Worm (Caenorhabditis elegans): Measurements from ENCODE around the gene F43B10.1.

Gene F43B10.1

DNA sequence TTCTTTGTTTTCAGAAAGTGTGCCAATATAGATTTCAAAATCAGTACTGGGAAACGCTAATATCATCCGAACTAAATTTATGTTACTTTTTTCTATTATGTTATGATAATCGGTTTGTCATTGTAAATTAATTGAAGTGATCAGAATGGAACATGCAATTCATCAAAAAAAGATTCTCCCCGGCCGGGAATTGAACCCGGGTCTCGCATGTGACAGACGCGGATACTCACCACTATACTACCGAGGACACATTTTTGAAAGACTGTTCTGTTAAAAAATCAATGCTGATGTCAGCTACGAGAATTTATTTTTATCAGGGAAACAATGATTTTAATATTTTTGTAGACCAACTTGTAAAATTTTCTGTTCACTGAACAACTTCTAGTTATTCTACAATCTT is 43.5 kb downstream of the F43B10.1 start (continued):
- TF ChIP-seq snpc-4 (GFP tag; optimal IDR thresholded peaks at IDR 0.05) (peak; percentile 61), snpc-4 (tag; optimal IDR thresholded peaks at IDR 0.05) (peak in 3 of 4 experiments; percentile 34 to 76 (median 49)), egl-44 (GFP tag; IDR thresholded peaks at IDR 0.05) (peak; percentile 65; the same call in 1 of the 2 replicates), snpc-3.4 (tag; optimal IDR thresholded peaks at IDR 0.05) (peak; percentile 61), bed-2 (GFP tag; IDR thresholded peaks at IDR 0.05) (peak; percentile 52; the same call in 1 of the 2 replicates), attf-5 (GFP tag; optimal IDR thresholded peaks at IDR 0.05) (peak; percentile 43), nhr-179 (tag; optimal IDR thresholded peaks at IDR 0.05) (peak; percentile 8), F49E8.2 (tag; optimal IDR thresholded peaks at IDR 0.05; ENCODE audit: insufficient read depth) (no peak), Y95B8A.8 (GFP tag; IDR thresholded peaks at IDR 0.05) (no peak), Y79H2A.3 (GFP tag; conservative IDR thresholded peaks at IDR 0.05) (no peak), hrde-1 (tag; optimal IDR thresholded peaks at IDR 0.05; ENCODE audit: borderline replicate concordance) (peak; percentile 62), ztf-22 (GFP tag; optimal IDR thresholded peaks at IDR 0.05) (no peak), madf-3 (GFP tag; IDR thresholded peaks at IDR 0.05) (no peak), T26A5.8 (tag; optimal IDR thresholded peaks at IDR 0.05) (peak; percentile 24), mxl-1 (tag; optimal IDR thresholded peaks at IDR 0.05) (peak; percentile 60), ceh-100 (GFP tag; IDR thresholded peaks at IDR 0.05) (no peak), lin-26 (GFP tag; IDR thresholded peaks at IDR 0.05) (peak; percentile 94), xnd-1 (tag; optimal IDR thresholded peaks at IDR 0.05) (no peak), unc-62 (GFP tag; optimal IDR thresholded peaks at IDR 0.05) (no peak), mes-4 (tag; optimal IDR thresholded peaks at IDR 0.05) (peak; percentile 33), F52B5.7 (tag; optimal IDR thresholded peaks at IDR 0.05) (peak; percentile 33), tlf-1 (GFP tag; optimal IDR thresholded peaks at IDR 0.05) (peak; percentile 30), cebp-2 (GFP tag; IDR thresholded peaks at IDR 0.05) (0 out of 2 replicates have a peak, but pooled peaks have one; percentile 74), ama-1 (optimal IDR thresholded peaks at IDR 0.05) (no peak), ama-1 (GFP tag; optimal IDR thresholded peaks at IDR 0.05) (peak in 1 of 2 experiments; percentile 56), nhr-90 (tag; optimal IDR thresholded peaks at IDR 0.05) (peak; percentile 70), Y67H2A.10 (GFP tag; conservative IDR thresholded peaks at IDR 0.05) (no peak), ceh-27 (GFP tag; optimal IDR thresholded peaks at IDR 0.05) (peak; percentile 16), mel-28 (tag; optimal IDR thresholded peaks at IDR 0.05; ENCODE audit: borderline replicate concordance) (no peak), K12H6.12 (tag; optimal IDR thresholded peaks at IDR 0.05) (no peak), aptf-2 (GFP tag; conservative IDR thresholded peaks at IDR 0.05) (no peak), lin-35 (GFP tag; optimal IDR thresholded peaks at IDR 0.05) (no peak), ztf-18 (tag; optimal IDR thresholded peaks at IDR 0.05) (peak; percentile 63), egrh-3 (GFP tag; IDR thresholded peaks at IDR 0.05) (no peak), fkh-3 (tag; optimal IDR thresholded peaks at IDR 0.05) (no peak), madf-6 (GFP tag; IDR thresholded peaks at IDR 0.05) (0 out of 2 replicates have a peak, but pooled peaks have one; percentile 16), attf-6 (GFP tag; IDR thresholded peaks at IDR 0.05) (0 out of 2 replicates have a peak, but pooled peaks have one; percentile 22), sea-2 (GFP tag; IDR thresholded peaks at IDR 0.05) (no peak), sdz-38 (tag; optimal IDR thresholded peaks at IDR 0.05) (no peak), madf-10 (tag; optimal IDR thresholded peaks at IDR 0.05) (peak; percentile 53), ceh-40 (GFP tag; IDR thresholded peaks at IDR 0.05) (0 out of 2 replicates have a peak, but pooled peaks have one; percentile 74), unc-130 (GFP tag; optimal IDR thresholded peaks at IDR 0.05) (peak; percentile 45), ceh-91 (GFP tag; IDR thresholded peaks at IDR 0.05) (no peak), F39B2.1 (GFP tag; IDR thresholded peaks at IDR 0.05) (no peak), F37B4.10 (GFP tag; IDR thresholded peaks at IDR 0.05) (no peak), B0019.2 (GFP tag; conservative IDR thresholded peaks at IDR 0.05) (no peak), Y53F4B.3 (GFP tag; IDR thresholded peaks at IDR 0.05) (no peak), B0336.3 (GFP tag; IDR thresholded peaks at IDR 0.05) (no peak), nfya-2 (GFP tag; IDR thresholded peaks at IDR 0.05) (no peak), T07F8.4 (tag; optimal IDR thresholded peaks at IDR 0.05) (peak; percentile 54)

All from whole organism, young adult.